Worm (Caenorhabditis elegans) whole organism, L1 larva: ENCODE data around the gene C01G12.7.
"Not testable (repeated sequence)": the region's sequence is repeated elsewhere in the genome, so short reads cannot be mapped to it uniquely, and the experiment has no call there.

Experiments
- lin-15B ChIP-seq: fragments of 150-350 bp; sonication (generic microtip); optimal IDR thresholded peaks from 3 replicates; lab custom pipeline; 2014; ENCODE audit warnings: missing biosample characterization, missing genetic modification characterization
- lin-39 ChIP-seq: fragments of 150-350 bp; optimal IDR thresholded peaks from 2 replicates; lab custom pipeline; 2014; ENCODE audit warnings: missing biosample characterization, missing genetic modification reagents, missing genetic modification characterization
- nhr-237 ChIP-seq: fragments of 150-350 bp; optimal IDR thresholded peaks from 2 replicates; lab custom pipeline; 2014; ENCODE audit warnings: missing biosample characterization, missing genetic modification characterization
- unc-62 ChIP-seq: fragments of 150-350 bp; optimal IDR thresholded peaks from 2 replicates; lab custom pipeline; 2014; ENCODE audit warnings: missing biosample characterization, missing genetic modification reagents, missing genetic modification characterization

DNA sequence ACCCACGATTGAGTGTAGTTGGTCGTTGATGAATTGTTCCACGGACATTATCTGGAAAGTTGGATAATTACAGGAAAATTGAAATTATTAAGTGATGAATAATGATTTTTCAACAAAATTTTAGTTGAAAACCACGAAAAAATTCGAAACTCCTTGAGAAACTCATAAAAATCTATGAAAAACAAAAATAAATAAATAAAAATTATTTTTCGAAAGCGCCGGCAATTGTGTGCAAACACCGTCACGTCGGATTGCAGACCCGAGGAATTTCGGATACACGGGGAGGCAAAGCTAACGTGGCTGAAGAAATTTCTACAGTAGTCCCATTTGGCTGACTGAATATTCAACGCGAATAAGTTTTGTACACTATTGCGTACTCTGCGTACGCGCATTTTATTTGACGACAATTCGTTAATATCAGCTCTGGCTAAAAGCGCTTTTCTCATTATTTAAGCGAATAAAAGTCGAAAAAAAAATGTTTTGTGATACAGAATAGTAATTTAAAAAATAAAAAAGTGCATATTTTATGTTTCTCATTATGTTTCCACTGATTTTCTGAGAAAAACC lies 30.1 kb downstream of the C01G12.7 start, which contains the start of gene mog-4:
- TF ChIP-seq lin-39 (tag; lab: Kevin White, UChicago): peak; percentile 38
- TF ChIP-seq lin-15B (tag; lab: Kevin White, UChicago): peak; percentile 73
- TF ChIP-seq nhr-237: peak; percentile 46
- TF ChIP-seq unc-62 (GFP tag; lab: Kevin White, UChicago): not testable (repeated sequence)
